Worm (Caenorhabditis elegans) whole organism, L3 larva: ENCODE measurements around the gene sup-26.

Source experiments
- R02D3.7 ChIP-seq: fragments of 150-350 bp; optimal IDR thresholded peaks from 2 replicates; lab custom pipeline; 2014; ENCODE audit warnings: missing biosample characterization, missing genetic modification characterization
- ZK546.5 ChIP-seq: sonication (generic microtip); optimal IDR thresholded peaks from 2 replicates; lab custom pipeline; 2017; ENCODE audit warnings: missing biosample characterization, missing genetic modification characterization
- aly-2 ChIP-seq: fragments of 150-350 bp; optimal IDR thresholded peaks from 2 replicates; lab custom pipeline; 2014; ENCODE audit warnings: missing biosample characterization, missing genetic modification characterization
- ama-1 ChIP-seq: fragments of 150-350 bp; optimal IDR thresholded peaks from 2 replicates; lab custom pipeline; 2018
- ceh-16 ChIP-seq: sonication (generic microtip); optimal IDR thresholded peaks from 2 replicates; lab custom pipeline; 2017; ENCODE audit warnings: missing biosample characterization, missing genetic modification characterization
- ceh-28 ChIP-seq: fragments of 150-350 bp; optimal IDR thresholded peaks from 2 replicates; lab custom pipeline; 2014; ENCODE audit warnings: missing biosample characterization, missing genetic modification reagents, missing genetic modification characterization
- ceh-82 ChIP-seq: fragments of 150-350 bp; optimal IDR thresholded peaks from 2 replicates; lab custom pipeline; 2014; ENCODE audit warnings: missing biosample characterization, missing genetic modification characterization
- ceh-9 ChIP-seq: sonication (generic microtip); optimal IDR thresholded peaks from 2 replicates; lab custom pipeline; 2018; ENCODE audit warnings: missing biosample characterization, missing genetic modification characterization
- daf-12 ChIP-seq: fragments of 150-350 bp; optimal IDR thresholded peaks from 2 replicates; lab custom pipeline; 2014; ENCODE audit warnings: missing biosample characterization, missing genetic modification reagents, missing genetic modification characterization
- egl-27 ChIP-seq: sonication (generic microtip); optimal IDR thresholded peaks from 4 replicates; lab custom pipeline; 2017; ENCODE audit warnings: missing biosample characterization, missing genetic modification reagents, missing genetic modification characterization
- egl-5 ChIP-seq: fragments of 150-350 bp; optimal IDR thresholded peaks from 2 replicates; lab custom pipeline; 2017; ENCODE audit warnings: missing biosample characterization, missing genetic modification reagents, missing genetic modification characterization, inconsistent platforms
- elt-1 ChIP-seq: fragments of 150-350 bp; optimal IDR thresholded peaks from 2 replicates; lab custom pipeline; 2014; ENCODE audit warnings: missing biosample characterization, missing genetic modification characterization
- elt-2 ChIP-seq: sonication (generic microtip); optimal IDR thresholded peaks from 2 replicates; lab custom pipeline; 2016; ENCODE audit warnings: missing genetic modification reagents, mild to moderate bottlenecking, missing genetic modification characterization, missing compliant biosample characterization
- elt-3 ChIP-seq, 3 experiments: fragments of 150-350 bp in 1 of 3; sonication (generic microtip) in 2 of 3; optimal IDR thresholded peaks; 2 replicates in 2 of 3; 4 replicates in 1 of 3; lab custom pipeline; 2014 to 2017; ENCODE audit warnings: missing biosample characterization in 3 of 3, missing genetic modification characterization in 3 of 3
- eor-1 ChIP-seq, 2 experiments: fragments of 150-350 bp; optimal IDR thresholded peaks; 2 replicates each; lab custom pipeline; 2014 to 2018; ENCODE audit warnings: missing biosample characterization in 2 of 2, missing genetic modification characterization in 2 of 2
- fkh-10 ChIP-seq: sonication (generic microtip); optimal IDR thresholded peaks from 2 replicates; lab custom pipeline; 2017; ENCODE audit warnings: missing biosample characterization, missing genetic modification reagents, missing genetic modification characterization
- fkh-2 ChIP-seq: fragments of 150-350 bp; optimal IDR thresholded peaks from 2 replicates; lab custom pipeline; 2014; ENCODE audit warnings: missing biosample characterization, missing genetic modification reagents, missing genetic modification characterization
- fos-1 ChIP-seq: fragments of 150-350 bp; optimal IDR thresholded peaks from 2 replicates; lab custom pipeline; 2014; ENCODE audit warnings: missing biosample characterization, missing genetic modification characterization
- hmg-11 ChIP-seq: sonication (generic microtip); optimal IDR thresholded peaks from 2 replicates; lab custom pipeline; 2016; ENCODE audit warnings: missing genetic modification characterization, missing compliant biosample characterization
- jun-1 ChIP-seq: fragments of 150-350 bp; optimal IDR thresholded peaks from 2 replicates; lab custom pipeline; 2014; ENCODE audit warnings: missing biosample characterization, missing genetic modification reagents, missing genetic modification characterization
- lin-15B ChIP-seq: fragments of 150-350 bp; optimal IDR thresholded peaks from 2 replicates; lab custom pipeline; 2014; ENCODE audit warnings: missing biosample characterization, missing genetic modification characterization
- lin-39 ChIP-seq: fragments of 150-350 bp; optimal IDR thresholded peaks from 2 replicates; lab custom pipeline; 2018; ENCODE audit warnings: missing biosample characterization, missing genetic modification reagents, missing genetic modification characterization
- lsy-12 ChIP-seq: sonication (generic microtip); optimal IDR thresholded peaks from 2 replicates; lab custom pipeline; 2016; ENCODE audit warnings: mild to moderate bottlenecking, missing genetic modification characterization, missing compliant biosample characterization
- mdl-1 ChIP-seq: fragments of 150-350 bp; optimal IDR thresholded peaks from 2 replicates; lab custom pipeline; 2014; ENCODE audit warnings: missing biosample characterization, missing genetic modification characterization
- mml-1 ChIP-seq: fragments of 150-350 bp; sonication (generic microtip); optimal IDR thresholded peaks from 3 replicates; lab custom pipeline; 2014; ENCODE audit warnings: missing biosample characterization, missing genetic modification characterization
- nfya-1 ChIP-seq: sonication (generic microtip); optimal IDR thresholded peaks from 2 replicates; lab custom pipeline; 2017; ENCODE audit warnings: missing genetic modification characterization, mild to moderate bottlenecking, missing compliant biosample characterization, antibody characterized with exemption, moderate library complexity; ENCODE audit not compliant: insufficient read depth
- nhr-11 ChIP-seq: fragments of 150-350 bp; optimal IDR thresholded peaks from 2 replicates; lab custom pipeline; 2014; ENCODE audit warnings: missing biosample characterization, missing genetic modification characterization
- nhr-12 ChIP-seq: fragments of 150-350 bp; optimal IDR thresholded peaks from 2 replicates; lab custom pipeline; 2014; ENCODE audit warnings: missing biosample characterization, missing genetic modification characterization
- nhr-23 ChIP-seq: fragments of 150-350 bp; optimal IDR thresholded peaks from 2 replicates; lab custom pipeline; 2014; ENCODE audit warnings: missing biosample characterization, missing genetic modification reagents, missing genetic modification characterization
- nhr-237 ChIP-seq: fragments of 150-350 bp; optimal IDR thresholded peaks from 2 replicates; lab custom pipeline; 2014; ENCODE audit warnings: missing biosample characterization, missing genetic modification characterization
- nhr-25 ChIP-seq: sonication (generic microtip); optimal IDR thresholded peaks from 2 replicates; lab custom pipeline; 2017; ENCODE audit warnings: missing biosample characterization, missing genetic modification characterization
- nhr-28 ChIP-seq: fragments of 150-350 bp; optimal IDR thresholded peaks from 2 replicates; lab custom pipeline; 2014; ENCODE audit warnings: missing biosample characterization, missing genetic modification characterization
- nhr-43 ChIP-seq: sonication (generic microtip); optimal IDR thresholded peaks from 2 replicates; lab custom pipeline; 2016; ENCODE audit warnings: mild to moderate bottlenecking, missing genetic modification characterization, missing compliant biosample characterization; ENCODE audit not compliant: poor library complexity, severe bottlenecking
- nhr-67 ChIP-seq: fragments of 150-350 bp; optimal IDR thresholded peaks from 2 replicates; lab custom pipeline; 2014; ENCODE audit warnings: missing biosample characterization, missing genetic modification characterization
- nhr-76 ChIP-seq: fragments of 150-350 bp; sonication (generic microtip); optimal IDR thresholded peaks from 5 replicates; lab custom pipeline; 2014; ENCODE audit warnings: missing biosample characterization, missing genetic modification characterization
- nhr-77 ChIP-seq: fragments of 150-350 bp; optimal IDR thresholded peaks from 2 replicates; lab custom pipeline; 2014; ENCODE audit warnings: missing biosample characterization, missing genetic modification characterization
- pha-4 ChIP-seq: fragments of 150-350 bp; optimal IDR thresholded peaks from 2 replicates; lab custom pipeline; 2014; ENCODE audit warnings: missing biosample characterization, missing genetic modification reagents, missing genetic modification characterization
- pqm-1 ChIP-seq: fragments of 150-350 bp; optimal IDR thresholded peaks from 2 replicates; lab custom pipeline; 2017; ENCODE audit warnings: missing biosample characterization, missing genetic modification characterization, inconsistent platforms
- sea-2 ChIP-seq: fragments of 150-350 bp; sonication (generic microtip); optimal IDR thresholded peaks from 4 replicates; lab custom pipeline; 2014; ENCODE audit warnings: missing biosample characterization, missing genetic modification reagents, missing genetic modification characterization
- skn-1 ChIP-seq: fragments of 150-350 bp; optimal IDR thresholded peaks from 2 replicates; lab custom pipeline; 2014; ENCODE audit warnings: missing biosample characterization, missing genetic modification characterization
- snpc-4 ChIP-seq: fragments of 150-350 bp; optimal IDR thresholded peaks from 2 replicates; lab custom pipeline; 2014; ENCODE audit warnings: missing biosample characterization, missing genetic modification characterization
- tbx-2 ChIP-seq: sonication (generic microtip); optimal IDR thresholded peaks from 2 replicates; lab custom pipeline; 2016; ENCODE audit warnings: mild to moderate bottlenecking, missing genetic modification characterization, missing compliant biosample characterization
- unc-39 ChIP-seq: sonication (generic microtip); optimal IDR thresholded peaks from 4 replicates; lab custom pipeline; 2017; ENCODE audit warnings: missing biosample characterization, missing genetic modification characterization
- unc-62 ChIP-seq: fragments of 150-350 bp; sonication (generic microtip); optimal IDR thresholded peaks from 4 replicates; lab custom pipeline; 2014; ENCODE audit warnings: missing biosample characterization, missing genetic modification reagents, missing genetic modification characterization
- zag-1 ChIP-seq: fragments of 150-350 bp; optimal IDR thresholded peaks from 2 replicates; lab custom pipeline; 2014; ENCODE audit warnings: missing biosample characterization, missing genetic modification characterization
- ztf-11 ChIP-seq: fragments of 150-350 bp; optimal IDR thresholded peaks from 2 replicates; lab custom pipeline; 2014; ENCODE audit warnings: missing biosample characterization, missing genetic modification characterization
- ztf-4 ChIP-seq: fragments of 150-350 bp; optimal IDR thresholded peaks from 2 replicates; lab custom pipeline; 2014; ENCODE audit warnings: missing biosample characterization, missing genetic modification characterization

The sup-26 gene

DNA sequence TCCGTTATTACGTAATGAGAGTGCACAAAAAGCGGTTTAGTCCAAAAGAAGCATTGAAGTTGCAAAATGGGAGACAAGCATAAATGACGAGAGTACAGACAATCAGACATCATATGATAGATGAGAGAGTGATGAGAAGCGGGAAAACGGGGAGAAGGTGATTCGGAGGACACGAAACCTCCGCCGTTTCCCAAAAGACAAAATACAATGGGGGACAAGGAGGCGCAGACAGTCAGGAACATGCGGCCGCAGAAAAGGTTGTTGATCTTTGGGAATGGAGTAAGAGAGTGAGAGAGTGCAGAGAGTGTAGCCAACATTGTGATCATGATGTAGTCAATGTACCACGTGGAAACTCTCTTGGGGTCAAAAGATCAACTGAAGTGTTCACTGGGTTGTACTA lies 42.4 kb downstream of the sup-26 start (continued):
- TF ChIP-seq sea-2 (GFP tag; lab: Kevin White, UChicago), result peak; percentile 64
- no peak for TF ChIP-seq ztf-11 (tag; lab: Kevin White, UChicago)
- TF ChIP-seq elt-1, result peak; percentile 76
- TF ChIP-seq pqm-1 (tag; lab: Kevin White, UChicago), result peak; percentile 89
- TF ChIP-seq nhr-23 (tag; lab: Kevin White, UChicago), result peak; percentile 94
- TF ChIP-seq fkh-10 (GFP tag; lab: Kevin White, UChicago), result peak; percentile 63
- peak; percentile 69 for TF ChIP-seq R02D3.7 (tag; lab: Kevin White, UChicago)
- TF ChIP-seq nhr-77 (tag; lab: Kevin White, UChicago), result peak; percentile 49
- TF ChIP-seq lin-15B (tag; lab: Kevin White, UChicago), result peak; percentile 60
- TF ChIP-seq mdl-1 (tag; lab: Kevin White, UChicago), result peak; percentile 93
- no peak for TF ChIP-seq ceh-16 (tag; lab: Kevin White, UChicago)
- peak; percentile 89 for TF ChIP-seq elt-2 (tag; lab: Kevin White, UChicago)
- peak; percentile 82 for TF ChIP-seq hmg-11 (tag; lab: Kevin White, UChicago)
- peak; percentile 96 for TF ChIP-seq nhr-43 (tag; lab: Kevin White, UChicago)
- peak; percentile 62 for TF ChIP-seq egl-5 (tag; lab: Kevin White, UChicago)
- TF ChIP-seq elt-3 (tag; optimal IDR thresholded peaks at IDR 0.05; lab: Kevin White, UChicago), result no peak
- no peak for TF ChIP-seq ama-1 (lab: Kevin White, UChicago)
- TF ChIP-seq nfya-1 (tag; lab: Kevin White, UChicago), result peak; percentile 91
- peak; percentile 74 for TF ChIP-seq ceh-28
- peak; percentile 89 for TF ChIP-seq lin-39 (tag; lab: Kevin White, UChicago)
- peak; percentile 97 for TF ChIP-seq jun-1 (tag; lab: Kevin White, UChicago)
- peak; percentile 97 for TF ChIP-seq lsy-12
- TF ChIP-seq unc-62 (GFP tag; lab: Kevin White, UChicago), result peak; percentile 85
- TF ChIP-seq nhr-25 (tag; lab: Kevin White, UChicago), result peak; percentile 97

DNA sequence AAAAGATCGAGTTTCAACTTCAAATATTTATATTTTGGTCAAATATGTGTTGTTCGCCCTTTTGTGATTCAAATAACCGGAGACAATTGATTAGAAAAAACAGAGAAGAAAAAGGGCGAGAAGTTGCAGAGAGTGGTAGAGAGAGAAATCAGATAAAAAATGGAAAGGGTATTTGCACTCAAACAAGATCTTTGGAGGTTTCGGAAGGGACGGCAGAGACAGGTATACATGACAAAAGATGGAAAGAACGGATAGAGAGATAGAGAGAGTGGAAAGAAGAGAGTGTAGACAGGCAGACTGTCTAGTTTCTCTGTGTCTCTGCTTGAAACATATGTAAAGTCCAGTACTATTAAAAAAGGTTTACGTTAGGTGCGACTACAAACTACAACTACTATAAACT lies 43.8 kb downstream of the sup-26 start:
- TF ChIP-seq ceh-9 (tag; lab: Kevin White, UChicago) (no peak), fos-1 (tag; lab: Kevin White, UChicago) (no peak), egl-5 (tag; lab: Kevin White, UChicago) (no peak), ama-1 (lab: Kevin White, UChicago) (peak; percentile 4), sea-2 (GFP tag; lab: Kevin White, UChicago) (no peak), eor-1 (tag; optimal IDR thresholded peaks at IDR 0.05; lab: Kevin White, UChicago) (no peak), nhr-25 (tag; lab: Kevin White, UChicago) (peak; percentile 81), R02D3.7 (tag; lab: Kevin White, UChicago) (no peak), lsy-12 (no peak), jun-1 (tag; lab: Kevin White, UChicago) (no peak), zag-1 (tag; lab: Kevin White, UChicago) (no peak), pqm-1 (tag; lab: Kevin White, UChicago) (no peak), ceh-16 (tag; lab: Kevin White, UChicago) (no peak), unc-62 (GFP tag; lab: Kevin White, UChicago) (no peak), ztf-4 (tag; lab: Kevin White, UChicago) (no peak), elt-1 (peak; percentile 84), ZK546.5 (tag; lab: Kevin White, UChicago) (no peak), nhr-76 (no peak), aly-2 (tag; lab: Kevin White, UChicago) (no peak), snpc-4 (tag; lab: Kevin White, UChicago) (no peak), skn-1 (tag; lab: Kevin White, UChicago) (no peak), elt-3 (tag; optimal IDR thresholded peaks at IDR 0.05; lab: Kevin White, UChicago) (no peak), nfya-1 (tag; lab: Kevin White, UChicago) (peak; percentile 20), ceh-82 (tag; lab: Kevin White, UChicago) (no peak), lin-15B (tag; lab: Kevin White, UChicago) (no peak), lin-39 (tag; lab: Kevin White, UChicago) (no peak), nhr-77 (tag; lab: Kevin White, UChicago) (no peak), nhr-28 (tag; lab: Kevin White, UChicago) (no peak), nhr-23 (tag; lab: Kevin White, UChicago) (peak; percentile 47), fkh-10 (GFP tag; lab: Kevin White, UChicago) (no peak), hmg-11 (tag; lab: Kevin White, UChicago) (peak; percentile 59), nhr-11 (no peak), nhr-43 (tag; lab: Kevin White, UChicago) (peak; percentile 39), daf-12 (tag; lab: Kevin White, UChicago) (no peak), nhr-237 (tag; lab: Kevin White, UChicago) (no peak), egl-27 (tag; lab: Kevin White, UChicago) (no peak), unc-39 (tag; lab: Kevin White, UChicago) (no peak), tbx-2 (tag; lab: Kevin White, UChicago) (no peak), elt-2 (tag; lab: Kevin White, UChicago) (no peak), mml-1 (tag; lab: Kevin White, UChicago) (no peak), mdl-1 (tag; lab: Kevin White, UChicago) (no peak), pha-4 (tag; lab: Kevin White, UChicago) (peak; percentile 37), nhr-67 (no peak), ceh-28 (no peak), ztf-11 (tag; lab: Kevin White, UChicago) (no peak), fkh-2 (tag; lab: Kevin White, UChicago) (no peak), nhr-12 (tag; lab: Kevin White, UChicago) (no peak)
